Fruit fly (Drosophila melanogaster) whole organism, pupa: ENCODE results near the gene CG6901.

Source experiments
- CG10348 ChIP-seq: fragments of 200-800 bp; sonication (Bioruptor generic); IDR thresholded peaks from 2 replicates; pipeline ENCODE4 v1.3.6; 2022; ENCODE audit warnings: missing biosample characterization, missing genetic modification characterization
- CG13204 ChIP-seq: fragments of 200-800 bp; sonication (Bioruptor generic); optimal IDR thresholded peaks from 2 replicates; lab custom pipeline; 2018; ENCODE audit warnings: missing biosample characterization, mild to moderate bottlenecking, missing genetic modification characterization, moderate library complexity
- CG14655 ChIP-seq: fragments of 200-800 bp; sonication (Bioruptor generic); optimal IDR thresholded peaks from 3 replicates; lab custom pipeline; 2017; ENCODE audit warnings: mild to moderate bottlenecking, missing biosample characterization, missing genetic modification reagents, missing genetic modification characterization
- CG15710 ChIP-seq: fragments of 200-800 bp; sonication (Bioruptor generic); optimal IDR thresholded peaks from 2 replicates; lab custom pipeline; 2018; ENCODE audit warnings: missing biosample characterization, mild to moderate bottlenecking, missing genetic modification characterization, moderate library complexity
- EcR ChIP-seq: fragments of 200-800 bp; sonication (Bioruptor generic); optimal IDR thresholded peaks from 3 replicates; lab custom pipeline; 2019; ENCODE audit warnings: missing biosample characterization, missing genetic modification characterization, mild to moderate bottlenecking, moderate library complexity, missing genetic modification reagents
- Ets98B ChIP-seq: fragments of 200-800 bp; sonication (Bioruptor generic); IDR thresholded peaks from 2 replicates; pipeline ENCODE4 v1.3.6; 2022; ENCODE audit warnings: missing biosample characterization, missing genetic modification characterization
- Pif1A ChIP-seq: fragments of 200-800 bp; sonication (Bioruptor generic); optimal IDR thresholded peaks from 3 replicates; lab custom pipeline; 2016; ENCODE audit warnings: missing biosample characterization, missing genetic modification characterization
- fd96Ca ChIP-seq: fragments of 200-800 bp; sonication (Bioruptor generic); IDR thresholded peaks from 3 replicates; pipeline ENCODE4 v1.3.6; 2022; ENCODE audit warnings: missing biosample characterization, missing genetic modification characterization

dm6 chr3R:16347626-16348264 is 24.5 kb downstream of the CG6901 start:
- TF ChIP-seq EcR (GFP tag; lab: Kevin White, UChicago) (no peak), CG15710 (tag; lab: Kevin White, UChicago) (no peak), Pif1A (GFP tag; lab: Kevin White, UChicago) (no peak), CG10348 (GFP tag; lab: Robert Waterston, UW) (no peak), CG14655 (GFP tag; lab: Kevin White, UChicago) (no peak), CG13204 (GFP tag; lab: Kevin White, UChicago) (no peak), Ets98B (GFP tag; lab: Robert Waterston, UW) (no peak), fd96Ca (GFP tag; lab: Robert Waterston, UW) (no peak)
